Fruit fly (Drosophila melanogaster): Measurements from ENCODE around the gene Wdr81.

Wdr81 gene

dm6 chr2L:11989729-11990128 is 31.0 kb downstream of the Wdr81 start, which contains the start of the genes zuc and dgt2 (continued):
- TF ChIP-seq CG30403 (GFP tag; optimal IDR thresholded peaks at IDR 0.05) (no peak), CG4854 (GFP tag; optimal IDR thresholded peaks at IDR 0.05) (no peak), slou (GFP tag; optimal IDR thresholded peaks at IDR 0.05) (no peak), CG15514 (GFP tag; optimal IDR thresholded peaks at IDR 0.05) (peak; percentile 44), sd (tag; optimal IDR thresholded peaks at IDR 0.05) (no peak), CrebB (tag; optimal IDR thresholded peaks at IDR 0.05) (no peak), CG15073 (GFP tag; optimal IDR thresholded peaks at IDR 0.05) (no peak), crp (GFP tag; optimal IDR thresholded peaks at IDR 0.05) (no peak), Tbp (GFP tag; optimal IDR thresholded peaks at IDR 0.05) (no peak), CG1603 (tag; optimal IDR thresholded peaks at IDR 0.05) (peak; percentile 45), CG2712 (tag; optimal IDR thresholded peaks at IDR 0.05) (no peak), CG13894 (tag; optimal IDR thresholded peaks at IDR 0.05) (no peak), CG13296 (GFP tag; optimal IDR thresholded peaks at IDR 0.05) (no peak), D19B (GFP tag; optimal IDR thresholded peaks at IDR 0.05) (no peak), gfzf (GFP tag; optimal IDR thresholded peaks at IDR 0.05) (peak; percentile 67), nmo (GFP tag; optimal IDR thresholded peaks at IDR 0.05) (peak; percentile 6), aop (GFP tag; IDR thresholded peaks at IDR 0.05) (no peak), Atf6 (GFP tag; IDR thresholded peaks at IDR 0.05) (no peak), crc (GFP tag; optimal IDR thresholded peaks at IDR 0.05) (no peak), psq (GFP tag; optimal IDR thresholded peaks at IDR 0.05) (no peak), CG8388 (GFP tag; optimal IDR thresholded peaks at IDR 0.05) (no peak), danr (GFP tag; IDR thresholded peaks at IDR 0.05) (no peak), CG4404 (GFP tag; IDR thresholded peaks at IDR 0.05) (no peak), CG6272 (GFP tag; IDR thresholded peaks at IDR 0.05) (no peak), chif (GFP tag; optimal IDR thresholded peaks at IDR 0.05) (no peak), CG5180 (GFP tag; optimal IDR thresholded peaks at IDR 0.05) (no peak), H15 (GFP tag; IDR thresholded peaks at IDR 0.05) (no peak), wek (GFP tag; optimal IDR thresholded peaks at IDR 0.05) (no peak), H2.0 (GFP tag; IDR thresholded peaks at IDR 0.05) (no peak), sens (GFP tag) (no peak), CG10462 (GFP tag; optimal IDR thresholded peaks at IDR 0.05) (no peak), Vsx1 (GFP tag; optimal IDR thresholded peaks at IDR 0.05) (no peak), CG10267 (tag; optimal IDR thresholded peaks at IDR 0.05) (no peak), CG13624 (GFP tag; optimal IDR thresholded peaks at IDR 0.05) (no peak), CG11456 (GFP tag; IDR thresholded peaks at IDR 0.05) (no peak), CG32772 (GFP tag; IDR thresholded peaks at IDR 0.05) (no peak), NFAT (GFP tag; IDR thresholded peaks at IDR 0.05) (no peak), Dp (GFP tag; optimal IDR thresholded peaks at IDR 0.05) (peak; percentile 83), gro (GFP tag; optimal IDR thresholded peaks at IDR 0.05) (no peak), CG10654 (GFP tag; optimal IDR thresholded peaks at IDR 0.05) (no peak), NC2β (GFP tag; optimal IDR thresholded peaks at IDR 0.05) (no peak), Dip3 (GFP tag; optimal IDR thresholded peaks at IDR 0.05) (no peak), ab (GFP tag; optimal IDR thresholded peaks at IDR 0.05) (no peak), CG7745 (tag; optimal IDR thresholded peaks at IDR 0.05) (no peak), CG33213 (GFP tag; optimal IDR thresholded peaks at IDR 0.05) (no peak), C15 (GFP tag; IDR thresholded peaks at IDR 0.05) (no peak), gsb (GFP tag; IDR thresholded peaks at IDR 0.05) (no peak), chn (GFP tag; optimal IDR thresholded peaks at IDR 0.05) (no peak), CG14710 (tag; optimal IDR thresholded peaks at IDR 0.05) (peak; percentile 14), CG6654 (GFP tag; optimal IDR thresholded peaks at IDR 0.05) (no peak), CG3407 (GFP tag; optimal IDR thresholded peaks at IDR 0.05) (no peak), lmd (GFP tag; IDR thresholded peaks at IDR 0.05) (no peak), sug (tag; optimal IDR thresholded peaks at IDR 0.05) (no peak)
